ENCODE assay signal across 2 fruit fly cellular contexts in the genomic region with DNA sequence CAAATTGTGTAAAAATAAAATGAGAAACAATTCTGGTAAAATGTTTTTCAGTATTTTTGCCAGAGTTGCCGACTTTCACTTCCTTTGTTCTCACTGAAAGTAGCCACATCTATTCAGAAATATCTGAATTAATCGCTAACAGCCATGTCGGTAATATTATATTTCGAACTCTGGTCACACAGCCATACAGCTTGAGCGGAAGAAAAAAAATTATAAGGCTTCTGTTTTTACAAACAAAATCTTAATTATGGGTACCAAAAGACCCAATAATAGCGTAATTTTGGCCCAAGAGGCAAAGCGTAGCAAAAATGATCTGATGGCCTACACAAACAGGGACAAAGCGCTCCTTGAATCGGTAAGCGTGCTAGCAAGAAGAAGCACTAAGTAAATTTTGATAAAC.
A peak's percentile ranks its signal among the peaks of the same experiment; 100 is the strongest.
TF ChIP-seq lines count a peak whose summit lies in the region.

A gene (plus strand): TSS at position 36 of the 400 bp plus-strand sequence.

TF ChIP-seq in whole organism, adult, 20 proteins besides CTCF, POLR2A, EP300 and RAD21 (continued from another document):
- no peak for TF ChIP-seq CG7045 (GFP tag; optimal IDR thresholded peaks at IDR 0.05; lab: Kevin White, UChicago)
- peak; percentile 43 for TF ChIP-seq bab1 (GFP tag; optimal IDR thresholded peaks at IDR 0.05; lab: Kevin White, UChicago)

TF ChIP-seq in whole organism, embryonic, 481 proteins besides CTCF, POLR2A, EP300 and RAD21 (continued from another document):
- no peak for TF ChIP-seq CG8290 (GFP tag; optimal IDR thresholded peaks at IDR 0.05; lab: Kevin White, UChicago)
- peak in 1 of 2 experiments; percentile 38 for TF ChIP-seq CG8290 (tag; optimal IDR thresholded peaks at IDR 0.05; lab: Kevin White, UChicago)
- peak; percentile 42 for TF ChIP-seq hkb (optimal IDR thresholded peaks at IDR 0.05; lab: Kevin White, UChicago)
- TF ChIP-seq hkb (GFP tag; IDR thresholded peaks at IDR 0.05; lab: Robert Waterston, UW): no peak
- peak; percentile 59 for TF ChIP-seq trem (tag; optimal IDR thresholded peaks at IDR 0.05; lab: Kevin White, UChicago)
- peak; percentile 64 for TF ChIP-seq CG1603 (tag; optimal IDR thresholded peaks at IDR 0.05; lab: Kevin White, UChicago)
- TF ChIP-seq CG15601 (tag; optimal IDR thresholded peaks at IDR 0.05; lab: Kevin White, UChicago): peak; percentile 8
- peak; percentile 20 for TF ChIP-seq CG13296 (GFP tag; optimal IDR thresholded peaks at IDR 0.05; lab: Kevin White, UChicago)
- TF ChIP-seq H2.0 (GFP tag; IDR thresholded peaks at IDR 0.05; lab: Robert Waterston, UW): no peak
- no peak for TF ChIP-seq emc (GFP tag; optimal IDR thresholded peaks at IDR 0.05; lab: Kevin White, UChicago)
- TF ChIP-seq Atf-2 (GFP tag; optimal IDR thresholded peaks at IDR 0.05; lab: Kevin White, UChicago): no peak
- TF ChIP-seq dimm (GFP tag; IDR thresholded peaks at IDR 0.05; lab: Robert Waterston, UW): no peak
- peak; percentile 12 for TF ChIP-seq CG2120 (GFP tag; optimal IDR thresholded peaks at IDR 0.05; lab: Kevin White, UChicago)
- TF ChIP-seq CG13775 (GFP tag; optimal IDR thresholded peaks at IDR 0.05; lab: Kevin White, UChicago): no peak
- TF ChIP-seq crp (GFP tag; optimal IDR thresholded peaks at IDR 0.05; lab: Kevin White, UChicago): no peak
- TF ChIP-seq Hmr (GFP tag; optimal IDR thresholded peaks at IDR 0.05; lab: Kevin White, UChicago): peak; percentile 27
- TF ChIP-seq CG32772 (GFP tag; IDR thresholded peaks at IDR 0.05; lab: Robert Waterston, UW): no peak
- TF ChIP-seq CG12659 (GFP tag; optimal IDR thresholded peaks at IDR 0.05; lab: Kevin White, UChicago): peak; percentile 68
- peak; percentile 9 for TF ChIP-seq zen (tag; optimal IDR thresholded peaks at IDR 0.05; lab: Kevin White, UChicago)
- TF ChIP-seq gem (tag; optimal IDR thresholded peaks at IDR 0.05; lab: Kevin White, UChicago): no peak
- peak; percentile 91 for TF ChIP-seq pzg (GFP tag; optimal IDR thresholded peaks at IDR 0.05; lab: Kevin White, UChicago)
- peak; percentile 56 for TF ChIP-seq nmo (GFP tag; optimal IDR thresholded peaks at IDR 0.05; lab: Kevin White, UChicago)
- peak; percentile 96 for TF ChIP-seq CG4617 (GFP tag; optimal IDR thresholded peaks at IDR 0.05; lab: Kevin White, UChicago; ENCODE audit: borderline replicate concordance)
- no peak for TF ChIP-seq onecut (GFP tag; IDR thresholded peaks at IDR 0.05; lab: Robert Waterston, UW)
- peak in 1 of 2 experiments; percentile 4 for TF ChIP-seq insv (GFP tag; optimal IDR thresholded peaks at IDR 0.05; lab: Kevin White, UChicago)
- no peak for TF ChIP-seq CG4360 (GFP tag; IDR thresholded peaks at IDR 0.05; lab: Robert Waterston, UW)
- TF ChIP-seq CG3995 (GFP tag; optimal IDR thresholded peaks at IDR 0.05; lab: Kevin White, UChicago): no peak
- TF ChIP-seq lilli (GFP tag; optimal IDR thresholded peaks at IDR 0.05; lab: Kevin White, UChicago): peak; percentile 12
- no peak for TF ChIP-seq Fer2 (tag; optimal IDR thresholded peaks at IDR 0.05; lab: Kevin White, UChicago)
- peak; percentile 27 for TF ChIP-seq CG12299 (tag; optimal IDR thresholded peaks at IDR 0.05; lab: Kevin White, UChicago)
- TF ChIP-seq toy (GFP tag; IDR thresholded peaks at IDR 0.05; lab: Robert Waterston, UW): no peak
- no peak for TF ChIP-seq Kr (GFP tag; optimal IDR thresholded peaks at IDR 0.05; lab: Kevin White, UChicago)
- TF ChIP-seq CG1647 (GFP tag; optimal IDR thresholded peaks at IDR 0.05; lab: Kevin White, UChicago): no peak
- peak; percentile 82 for TF ChIP-seq Med (GFP tag; lab: Kevin White, UChicago)
- peak; percentile 6 for TF ChIP-seq Ssrp (tag; optimal IDR thresholded peaks at IDR 0.05; lab: Kevin White, UChicago)
- peak; percentile 55 for TF ChIP-seq HmgZ (tag; optimal IDR thresholded peaks at IDR 0.05; lab: Kevin White, UChicago)
- TF ChIP-seq gsb-n (tag; optimal IDR thresholded peaks at IDR 0.05; lab: Kevin White, UChicago): no peak
- peak; percentile 47 for TF ChIP-seq B-H2 (GFP tag; optimal IDR thresholded peaks at IDR 0.05; lab: Kevin White, UChicago)
- TF ChIP-seq sd (tag; optimal IDR thresholded peaks at IDR 0.05; lab: Kevin White, UChicago): peak; percentile 49
- TF ChIP-seq CG30403 (GFP tag; optimal IDR thresholded peaks at IDR 0.05; lab: Kevin White, UChicago): no peak
- TF ChIP-seq Ets65A (GFP tag; lab: Kevin White, UChicago): peak; percentile 91
- TF ChIP-seq al (GFP tag; IDR thresholded peaks at IDR 0.05; lab: Robert Waterston, UW): no peak
- no peak for TF ChIP-seq Nf-YC (tag; optimal IDR thresholded peaks at IDR 0.05; lab: Kevin White, UChicago)
- peak; percentile 88 for TF ChIP-seq stwl (tag; optimal IDR thresholded peaks at IDR 0.05; lab: Kevin White, UChicago)
- TF ChIP-seq luna (GFP tag; optimal IDR thresholded peaks at IDR 0.05; lab: Kevin White, UChicago): no peak
- peak; percentile 15 for TF ChIP-seq CG17829 (tag; optimal IDR thresholded peaks at IDR 0.05; lab: Kevin White, UChicago)
- TF ChIP-seq CG2116 (GFP tag; optimal IDR thresholded peaks at IDR 0.05; lab: Kevin White, UChicago): peak; percentile 22
- TF ChIP-seq CG15514 (GFP tag; optimal IDR thresholded peaks at IDR 0.05; lab: Kevin White, UChicago): peak; percentile 73
- peak; percentile 24 for TF ChIP-seq grau (tag; optimal IDR thresholded peaks at IDR 0.05; lab: Kevin White, UChicago)
- TF ChIP-seq otp (GFP tag; IDR thresholded peaks at IDR 0.05; lab: Robert Waterston, UW): no peak
- TF ChIP-seq MESR4 (GFP tag; optimal IDR thresholded peaks at IDR 0.05; lab: Kevin White, UChicago): peak; percentile 44
- TF ChIP-seq CG14710 (tag; optimal IDR thresholded peaks at IDR 0.05; lab: Kevin White, UChicago): peak; percentile 59
- no peak for TF ChIP-seq dmrt99B (tag; optimal IDR thresholded peaks at IDR 0.05; lab: Kevin White, UChicago)
- TF ChIP-seq sob (GFP tag; IDR thresholded peaks at IDR 0.05; lab: Robert Waterston, UW): no peak
- peak; percentile 71 for TF ChIP-seq BEAF-32 (GFP tag; optimal IDR thresholded peaks at IDR 0.05; lab: Kevin White, UChicago)
- TF ChIP-seq btn (GFP tag; optimal IDR thresholded peaks at IDR 0.05; lab: Kevin White, UChicago): no peak
- no peak for TF ChIP-seq vfl (GFP tag; optimal IDR thresholded peaks at IDR 0.05; lab: Kevin White, UChicago)
- no peak for TF ChIP-seq CG4424 (GFP tag; optimal IDR thresholded peaks at IDR 0.05; lab: Kevin White, UChicago)
- peak; percentile 81; the same call in 2 of the 3 replicates for TF ChIP-seq CG7357 (GFP tag; IDR thresholded peaks at IDR 0.05; lab: Robert Waterston, UW)
- TF ChIP-seq Lpt (GFP tag; optimal IDR thresholded peaks at IDR 0.05; lab: Kevin White, UChicago): no peak
- peak; percentile 37 for TF ChIP-seq sug (tag; optimal IDR thresholded peaks at IDR 0.05; lab: Kevin White, UChicago)
- TF ChIP-seq p53 (GFP tag; optimal IDR thresholded peaks at IDR 0.05; lab: Kevin White, UChicago): peak; percentile 7
- TF ChIP-seq Hr51 (GFP tag; optimal IDR thresholded peaks at IDR 0.05; lab: Kevin White, UChicago): no peak
- peak; percentile 11 for TF ChIP-seq lbe (GFP tag; optimal IDR thresholded peaks at IDR 0.05; lab: Kevin White, UChicago)
- TF ChIP-seq peb (GFP tag; IDR thresholded peaks at IDR 0.05; lab: Robert Waterston, UW): no peak
- no peak for TF ChIP-seq CG17568 (GFP tag; optimal IDR thresholded peaks at IDR 0.05; lab: Kevin White, UChicago)
- peak; percentile 86 for TF ChIP-seq CG9797 (GFP tag; optimal IDR thresholded peaks at IDR 0.05; lab: Kevin White, UChicago)
- peak; percentile 41 for TF ChIP-seq CG2712 (tag; optimal IDR thresholded peaks at IDR 0.05; lab: Kevin White, UChicago)
- peak; percentile 38 for TF ChIP-seq gro (GFP tag; optimal IDR thresholded peaks at IDR 0.05; lab: Kevin White, UChicago)
- no peak for TF ChIP-seq CG1024 (GFP tag; IDR thresholded peaks at IDR 0.05; lab: Robert Waterston, UW)
- peak; percentile 16 for TF ChIP-seq nerfin-1 (tag; optimal IDR thresholded peaks at IDR 0.05; lab: Kevin White, UChicago)
- peak; percentile 12 for TF ChIP-seq NC2β (GFP tag; optimal IDR thresholded peaks at IDR 0.05; lab: Kevin White, UChicago)
- no peak for TF ChIP-seq tup (GFP tag; optimal IDR thresholded peaks at IDR 0.05; lab: Kevin White, UChicago)
- peak; percentile 31 for TF ChIP-seq CG10267 (tag; optimal IDR thresholded peaks at IDR 0.05; lab: Kevin White, UChicago)
- TF ChIP-seq nom (GFP tag; optimal IDR thresholded peaks at IDR 0.05; lab: Kevin White, UChicago): peak; percentile 5
- TF ChIP-seq CG7987 (GFP tag; optimal IDR thresholded peaks at IDR 0.05; lab: Kevin White, UChicago): peak; percentile 24
- TF ChIP-seq oc (tag; optimal IDR thresholded peaks at IDR 0.05; lab: Kevin White, UChicago): no peak
- peak in 1 of 3 experiments; percentile 2 for TF ChIP-seq Stat92E (GFP tag; optimal IDR thresholded peaks at IDR 0.05; lab: Kevin White, UChicago)
- peak; percentile 62 for TF ChIP-seq YL-1 (GFP tag; optimal IDR thresholded peaks at IDR 0.05; lab: Kevin White, UChicago)
- peak; percentile 70 for TF ChIP-seq sqz (GFP tag; optimal IDR thresholded peaks at IDR 0.05; lab: Kevin White, UChicago)
- no peak for TF ChIP-seq CG14441 (GFP tag; IDR thresholded peaks at IDR 0.05; lab: Robert Waterston, UW)
- no peak for TF ChIP-seq Poxn (GFP tag; IDR thresholded peaks at IDR 0.05; lab: Robert Waterston, UW)
- TF ChIP-seq Sry-β (GFP tag; optimal IDR thresholded peaks at IDR 0.05; lab: Kevin White, UChicago): peak; percentile 66
- TF ChIP-seq CG17385 (GFP tag; optimal IDR thresholded peaks at IDR 0.05; lab: Kevin White, UChicago): peak; percentile 95
- no peak for TF ChIP-seq tio (GFP tag; optimal IDR thresholded peaks at IDR 0.05; lab: Kevin White, UChicago)
- TF ChIP-seq CHES-1-like (GFP tag; optimal IDR thresholded peaks at IDR 0.05; lab: Kevin White, UChicago): peak; percentile 40
- TF ChIP-seq CG12104 (GFP tag; optimal IDR thresholded peaks at IDR 0.05; lab: Kevin White, UChicago): no peak
- no peak for TF ChIP-seq seq (GFP tag; IDR thresholded peaks at IDR 0.05; lab: Robert Waterston, UW)
- TF ChIP-seq Ptx1 (GFP tag; IDR thresholded peaks at IDR 0.05; lab: Robert Waterston, UW): no peak
- TF ChIP-seq Hand (GFP tag; optimal IDR thresholded peaks at IDR 0.05; lab: Kevin White, UChicago): no peak
- peak; percentile 14 for TF ChIP-seq CG13624 (GFP tag; optimal IDR thresholded peaks at IDR 0.05; lab: Kevin White, UChicago)
- TF ChIP-seq Sry-δ (GFP tag; optimal IDR thresholded peaks at IDR 0.05; lab: Kevin White, UChicago): peak; percentile 58
- peak; percentile 52 for TF ChIP-seq phol (tag; optimal IDR thresholded peaks at IDR 0.05; lab: Kevin White, UChicago)
- TF ChIP-seq shn (GFP tag; optimal IDR thresholded peaks at IDR 0.05; lab: Kevin White, UChicago): no peak
- no peak for TF ChIP-seq CG4707 (GFP tag; optimal IDR thresholded peaks at IDR 0.05; lab: Kevin White, UChicago)
- TF ChIP-seq Ets97D (GFP tag; optimal IDR thresholded peaks at IDR 0.05; lab: Kevin White, UChicago): peak; percentile 87
- peak; percentile 95 for TF ChIP-seq gfzf (GFP tag; optimal IDR thresholded peaks at IDR 0.05; lab: Kevin White, UChicago)
- TF ChIP-seq CG13894 (tag; optimal IDR thresholded peaks at IDR 0.05; lab: Kevin White, UChicago): peak; percentile 38
- TF ChIP-seq CG2875 (GFP tag; optimal IDR thresholded peaks at IDR 0.05; lab: Kevin White, UChicago): no peak
- TF ChIP-seq HmgD (GFP tag; optimal IDR thresholded peaks at IDR 0.05; lab: Kevin White, UChicago): peak; percentile 67
- TF ChIP-seq CG9817 (tag; optimal IDR thresholded peaks at IDR 0.05; lab: Kevin White, UChicago): peak; percentile 17
- peak; percentile 33 for TF ChIP-seq CG17802 (tag; optimal IDR thresholded peaks at IDR 0.05; lab: Kevin White, UChicago)
- no peak for TF ChIP-seq dpn (GFP tag; optimal IDR thresholded peaks at IDR 0.05; lab: Kevin White, UChicago)
- no peak for TF ChIP-seq CG3163 (GFP tag; optimal IDR thresholded peaks at IDR 0.05; lab: Kevin White, UChicago)
- TF ChIP-seq CG6175 (GFP tag; IDR thresholded peaks at IDR 0.05; lab: Robert Waterston, UW): no peak
- TF ChIP-seq CG6854 (GFP tag; optimal IDR thresholded peaks at IDR 0.05; lab: Kevin White, UChicago): no peak
- TF ChIP-seq PHDP (tag; optimal IDR thresholded peaks at IDR 0.05; lab: Kevin White, UChicago): peak; percentile 27
- TF ChIP-seq her (GFP tag; optimal IDR thresholded peaks at IDR 0.05; lab: Kevin White, UChicago): no peak
- TF ChIP-seq CG3838 (GFP tag; optimal IDR thresholded peaks at IDR 0.05; lab: Kevin White, UChicago): no peak
